Worm (Caenorhabditis elegans): Measurements from ENCODE around the gene dyla-1.

- TF ChIP-seq sma-3 (GFP tag; optimal IDR thresholded peaks at IDR 0.05) (no peak), nhr-11 (tag; optimal IDR thresholded peaks at IDR 0.05) (no peak), lin-39 (tag; optimal IDR thresholded peaks at IDR 0.05) (no peak), unc-39 (tag; optimal IDR thresholded peaks at IDR 0.05) (no peak), unc-62 (GFP tag; optimal IDR thresholded peaks at IDR 0.05) (no peak), egl-27 (tag; optimal IDR thresholded peaks at IDR 0.05) (no peak), lin-11 (tag; optimal IDR thresholded peaks at IDR 0.05) (no peak), skn-1 (tag; optimal IDR thresholded peaks at IDR 0.05) (no peak)
These were observed 33.8 kb upstream of the dyla-1 start, which contains the start of gene mec-4 for ce11 chrX:16807015-16807414.

Measured in whole organism, L2 larva.